Fruit fly (Drosophila melanogaster) whole organism, embryonic: ENCODE results near the gene CG14642.

Source experiments
- Awh ChIP-seq: fragments of 200-800 bp; sonication (Bioruptor generic); IDR thresholded peaks from 2 replicates; pipeline ENCODE4, ENCODE4 v1.3.6; 2022; ENCODE audit warnings: missing biosample characterization, missing genetic modification characterization
- Bdp1 ChIP-seq: fragments of 200-800 bp; sonication (Bioruptor generic); optimal IDR thresholded peaks from 3 replicates; lab custom pipeline; 2016; ENCODE audit warnings: missing biosample characterization, missing genetic modification characterization
- Bgb ChIP-seq: fragments of 200-800 bp; sonication (Bioruptor generic); IDR thresholded peaks from 2 replicates; pipeline ENCODE4 v1.3.6; 2022; ENCODE audit warnings: missing biosample characterization, missing genetic modification characterization; ENCODE audit not compliant: partially characterized antibody
- CG10565 ChIP-seq: fragments of 200-800 bp; sonication (Bioruptor generic); optimal IDR thresholded peaks from 3 replicates; lab custom pipeline; 2016; ENCODE audit warnings: missing biosample characterization, mild to moderate bottlenecking, missing genetic modification characterization
- CG11560 ChIP-seq: fragments of 200-800 bp; sonication (Bioruptor generic); IDR thresholded peaks from 3 replicates; pipeline ENCODE4 v1.3.6; 2022; ENCODE audit warnings: missing biosample characterization, missing genetic modification characterization
- CG12391 ChIP-seq: fragments of 200-800 bp; sonication (Bioruptor generic); optimal IDR thresholded peaks from 3 replicates; lab custom pipeline; 2018; ENCODE audit warnings: missing biosample characterization, mild to moderate bottlenecking, missing genetic modification characterization, moderate library complexity
- CG13624 ChIP-seq: fragments of 200-800 bp; sonication (Bioruptor generic); optimal IDR thresholded peaks from 2 replicates; lab custom pipeline; 2016; ENCODE audit warnings: missing biosample characterization, missing genetic modification characterization
- CG17568 ChIP-seq: fragments of 200-800 bp; sonication (Bioruptor generic); optimal IDR thresholded peaks from 2 replicates; lab custom pipeline; 2018; ENCODE audit warnings: missing biosample characterization, mild to moderate bottlenecking, missing genetic modification characterization, moderate library complexity
- CG2129 ChIP-seq: fragments of 200-800 bp; sonication (Bioruptor generic); IDR thresholded peaks from 2 replicates; pipeline ENCODE4 v1.3.6; 2022; ENCODE audit warnings: missing biosample characterization, missing genetic modification characterization; ENCODE audit not compliant: partially characterized antibody
- CG2875 ChIP-seq: fragments of 200-800 bp; sonication (Bioruptor generic); optimal IDR thresholded peaks from 2 replicates; lab custom pipeline; 2017; ENCODE audit warnings: missing biosample characterization, mild to moderate bottlenecking, missing genetic modification characterization, missing genetic modification reagents
- CG32767 ChIP-seq: fragments of 200-800 bp; sonication (Bioruptor generic); IDR thresholded peaks from 2 replicates; pipeline ENCODE4 v1.3.6; 2022; ENCODE audit warnings: missing biosample characterization, missing genetic modification characterization
- CG4328 ChIP-seq: fragments of 200-800 bp; sonication (Bioruptor generic); optimal IDR thresholded peaks from 3 replicates; lab custom pipeline; 2017; ENCODE audit warnings: missing biosample characterization, missing genetic modification reagents, missing genetic modification characterization
- CG4854 ChIP-seq: fragments of 200-800 bp; sonication (Bioruptor generic); optimal IDR thresholded peaks from 2 replicates; lab custom pipeline; 2016; ENCODE audit warnings: missing biosample characterization, missing genetic modification characterization, inconsistent platforms
- CG5180 ChIP-seq: fragments of 200-800 bp; sonication (Bioruptor generic); optimal IDR thresholded peaks from 3 replicates; lab custom pipeline; 2017; ENCODE audit warnings: missing biosample characterization, missing genetic modification characterization, mild to moderate bottlenecking, moderate library complexity, missing genetic modification reagents
- CG8290 ChIP-seq, 3 experiments: fragments of 200-800 bp; sonication (Bioruptor generic); optimal IDR thresholded peaks; 2 replicates each; lab custom pipeline; 2016 to 2019; ENCODE audit warnings: missing biosample characterization in 3 of 3, missing genetic modification characterization in 3 of 3, mild to moderate bottlenecking in 2 of 3, moderate library complexity in 1 of 3
- CG8388 ChIP-seq: fragments of 200-800 bp; sonication (Bioruptor generic); optimal IDR thresholded peaks from 2 replicates; lab custom pipeline; 2019; ENCODE audit warnings: missing biosample characterization, mild to moderate bottlenecking, missing genetic modification characterization, moderate library complexity
- CG8765 ChIP-seq: fragments of 200-800 bp; sonication (Bioruptor generic); IDR thresholded peaks from 2 replicates; pipeline ENCODE4 v1.3.6; 2022; ENCODE audit warnings: missing biosample characterization, missing genetic modification characterization
- CrebB ChIP-seq: fragments of 200-800 bp; sonication (Bioruptor generic); optimal IDR thresholded peaks from 3 replicates; lab custom pipeline; 2018; ENCODE audit warnings: missing biosample characterization, mild to moderate bottlenecking, missing genetic modification characterization
- Dbx ChIP-seq: fragments of 200-800 bp; sonication (Bioruptor generic); IDR thresholded peaks from 3 replicates; pipeline ENCODE4 v1.3.6; 2022; ENCODE audit warnings: missing biosample characterization, missing genetic modification characterization
- Dfd ChIP-seq, 2 experiments: fragments of >200 bp; optimal IDR thresholded peaks; 2 replicates each; lab custom pipeline; 2017; ENCODE audit warnings: missing biosample characterization in 2 of 2, missing genetic modification characterization in 2 of 2
- E2f1 ChIP-seq: fragments of 200-800 bp; sonication (Bioruptor generic); IDR thresholded peaks from 2 replicates; pipeline ENCODE4 v1.3.6; 2022; ENCODE audit warnings: missing biosample characterization, missing genetic modification characterization
- E2f2 ChIP-seq: fragments of 200-800 bp; sonication (Bioruptor generic); IDR thresholded peaks from 2 replicates; pipeline ENCODE4 v1.3.6; 2022; ENCODE audit warnings: missing biosample characterization, missing genetic modification characterization
- Hand ChIP-seq: fragments of 200-800 bp; sonication (Bioruptor generic); optimal IDR thresholded peaks from 2 replicates; lab custom pipeline; 2017; ENCODE audit warnings: mild to moderate bottlenecking, missing biosample characterization, missing genetic modification reagents, missing genetic modification characterization
- Meics ChIP-seq: fragments of 200-800 bp; sonication (Bioruptor generic); optimal IDR thresholded peaks from 2 replicates; lab custom pipeline; 2017; ENCODE audit warnings: missing biosample characterization, mild to moderate bottlenecking, missing genetic modification characterization
- Nf-YC ChIP-seq: fragments of 200-800 bp; optimal IDR thresholded peaks from 3 replicates; lab custom pipeline; 2019; ENCODE audit warnings: missing biosample characterization, mild to moderate bottlenecking, missing genetic modification characterization, moderate library complexity
- Pdp1 ChIP-seq, 2 experiments: fragments of 200-800 bp; sonication (Bioruptor generic); optimal IDR thresholded peaks; 3 replicates each; lab custom pipeline; 2016; ENCODE audit warnings: missing biosample characterization in 2 of 2, missing genetic modification characterization in 2 of 2, mild to moderate bottlenecking in 1 of 2, moderate library complexity in 1 of 2
- Six4 ChIP-seq: fragments of 200-800 bp; sonication (Bioruptor generic); optimal IDR thresholded peaks from 2 replicates; lab custom pipeline; 2016; ENCODE audit warnings: missing biosample characterization, missing genetic modification characterization
- Sox100B ChIP-seq: fragments of 200-800 bp; sonication (Bioruptor generic); optimal IDR thresholded peaks from 3 replicates; lab custom pipeline; 2018; ENCODE audit warnings: missing biosample characterization, mild to moderate bottlenecking, missing genetic modification characterization
- Sry-δ ChIP-seq: fragments of 200-800 bp; sonication (Bioruptor generic); optimal IDR thresholded peaks from 2 replicates; lab custom pipeline; 2016; ENCODE audit warnings: missing biosample characterization, missing genetic modification characterization
- Taf1 ChIP-seq: fragments of 200-800 bp; sonication (Bioruptor generic); IDR thresholded peaks from 2 replicates; pipeline ENCODE4 v1.3.6; 2022; ENCODE audit warnings: missing biosample characterization, missing genetic modification characterization
- dpn ChIP-seq, 2 experiments: fragments of 200-800 bp; sonication (Bioruptor generic); optimal IDR thresholded peaks; 3 replicates each; lab custom pipeline; 2016; ENCODE audit warnings: missing biosample characterization in 2 of 2, missing genetic modification characterization in 2 of 2
- fd64A ChIP-seq: fragments of 200-800 bp; sonication (Bioruptor generic); optimal IDR thresholded peaks from 3 replicates; lab custom pipeline; 2018; ENCODE audit warnings: missing biosample characterization, mild to moderate bottlenecking, missing genetic modification characterization
- gcm2 ChIP-seq: fragments of 200-800 bp; sonication (Bioruptor generic); optimal IDR thresholded peaks from 2 replicates; lab custom pipeline; 2016; ENCODE audit warnings: missing biosample characterization, missing genetic modification characterization
- gem ChIP-seq: fragments of 200-800 bp; sonication (Bioruptor generic); optimal IDR thresholded peaks from 2 replicates; lab custom pipeline; 2019; ENCODE audit warnings: missing biosample characterization, mild to moderate bottlenecking, missing genetic modification characterization, moderate library complexity
- grn ChIP-seq: fragments of 200-800 bp; sonication (Bioruptor generic); optimal IDR thresholded peaks from 3 replicates; lab custom pipeline; 2017; ENCODE audit warnings: missing biosample characterization, missing genetic modification characterization
- hth ChIP-seq: fragments of >200 bp; optimal IDR thresholded peaks from 2 replicates; lab custom pipeline; 2017; ENCODE audit warnings: inconsistent platforms
- inv ChIP-seq: fragments of 200-800 bp; sonication (Bioruptor generic); IDR thresholded peaks from 2 replicates; pipeline ENCODE4 v1.3.6; 2022; ENCODE audit warnings: missing biosample characterization, missing genetic modification characterization; ENCODE audit not compliant: partially characterized antibody
- kni ChIP-seq: fragments of 200-800 bp; sonication (Bioruptor generic); optimal IDR thresholded peaks from 3 replicates; lab custom pipeline; 2017; ENCODE audit warnings: mild to moderate bottlenecking, missing biosample characterization, missing genetic modification reagents, missing genetic modification characterization
- p53 ChIP-seq: fragments of 200-800 bp; sonication (Bioruptor generic); optimal IDR thresholded peaks from 2 replicates; lab custom pipeline; 2016; ENCODE audit warnings: missing biosample characterization, missing genetic modification characterization
- pfk ChIP-seq: fragments of 200-800 bp; sonication (Bioruptor generic); optimal IDR thresholded peaks from 2 replicates; lab custom pipeline; 2018; ENCODE audit warnings: missing biosample characterization, mild to moderate bottlenecking, missing genetic modification characterization, moderate library complexity
- salm ChIP-seq: fragments of 200-800 bp; sonication (Bioruptor generic); optimal IDR thresholded peaks from 2 replicates; lab custom pipeline; 2018; ENCODE audit warnings: missing biosample characterization, mild to moderate bottlenecking, missing genetic modification characterization
- sens ChIP-seq: fragments of 200-800 bp; sonication (Bioruptor generic); peaks from one replicate; lab custom pipeline; 2016; ENCODE audit warnings: missing biosample characterization, missing genetic modification characterization
- sim ChIP-seq: fragments of 200-800 bp; sonication (Bioruptor generic); IDR thresholded peaks from 2 replicates; pipeline ENCODE4 v1.3.6; 2022; ENCODE audit warnings: missing biosample characterization, missing genetic modification characterization
- so ChIP-seq: fragments of 200-800 bp; sonication (Bioruptor generic); IDR thresholded peaks from 3 replicates; pipeline ENCODE4 v1.3.6; 2022; ENCODE audit warnings: missing biosample characterization, missing genetic modification characterization
- sob ChIP-seq: fragments of 200-800 bp; sonication (Bioruptor generic); IDR thresholded peaks from 2 replicates; pipeline ENCODE4 v1.3.6; 2022; ENCODE audit warnings: missing biosample characterization, missing genetic modification characterization
- stwl ChIP-seq: fragments of 200-800 bp; sonication (Bioruptor generic); optimal IDR thresholded peaks from 3 replicates; lab custom pipeline; 2018; ENCODE audit warnings: missing biosample characterization, mild to moderate bottlenecking, missing genetic modification characterization, moderate library complexity
- toy ChIP-seq: fragments of 200-800 bp; sonication (Bioruptor generic); IDR thresholded peaks from 2 replicates; pipeline ENCODE4 v1.3.6; 2022; ENCODE audit warnings: missing biosample characterization, missing genetic modification characterization
- twi ChIP-seq: fragments of 200-800 bp; optimal IDR thresholded peaks from 2 replicates; lab custom pipeline; 2019; ENCODE audit warnings: missing biosample characterization, mild to moderate bottlenecking, missing genetic modification characterization, moderate library complexity
- tx ChIP-seq: fragments of 200-800 bp; sonication (Bioruptor generic); optimal IDR thresholded peaks from 2 replicates; lab custom pipeline; 2016; ENCODE audit warnings: missing biosample characterization, missing genetic modification characterization
- zfh2 ChIP-seq: fragments of 200-800 bp; sonication (Bioruptor generic); optimal IDR thresholded peaks from 2 replicates; lab custom pipeline; 2016; ENCODE audit warnings: missing biosample characterization, missing genetic modification characterization

CG14642 gene

DNA sequence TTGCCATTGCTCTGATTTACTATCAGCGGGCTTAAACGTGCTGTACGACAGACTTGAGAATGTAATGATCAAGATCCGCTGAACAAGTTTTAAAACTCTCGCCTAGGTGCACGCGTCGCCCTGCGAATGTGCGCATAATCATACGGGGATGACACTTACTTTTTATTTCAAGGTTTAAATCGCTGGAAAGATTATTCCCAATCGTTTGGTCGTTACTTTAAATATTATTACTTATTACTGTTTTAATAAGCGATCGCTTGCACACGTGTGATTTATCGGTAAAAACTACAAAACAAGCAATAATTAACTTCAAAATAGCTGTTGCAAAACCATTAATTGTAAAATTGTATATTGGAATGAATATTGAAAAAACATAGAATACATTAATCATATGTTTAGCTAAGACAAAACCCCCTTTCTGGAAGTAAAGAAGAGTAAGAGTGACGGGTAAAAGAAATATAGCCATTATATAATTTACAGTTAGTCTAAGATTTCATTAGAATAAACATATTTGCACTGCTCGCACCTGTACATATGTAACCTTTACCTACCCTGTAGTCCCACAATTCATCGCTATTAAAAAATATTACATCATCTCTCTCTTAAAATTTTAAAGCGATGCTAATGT lies 13.3 kb downstream of the CG14642 start, which contains the start of gene DhpD (continued):
- TF ChIP-seq inv: peak; percentile 91
- TF ChIP-seq CG4854 (GFP tag; lab: Kevin White, UChicago): peak; percentile 39
- peak; percentile 30 for TF ChIP-seq gcm2 (GFP tag; lab: Kevin White, UChicago)
- TF ChIP-seq CG12391 (tag; lab: Kevin White, UChicago): peak; percentile 65
- TF ChIP-seq Dfd (GFP tag; optimal IDR thresholded peaks at IDR 0.05; lab: Kevin White, UChicago): no peak
- TF ChIP-seq fd64A (GFP tag; lab: Kevin White, UChicago): no peak
- no peak for TF ChIP-seq CG2875 (GFP tag; lab: Kevin White, UChicago)
- no peak for TF ChIP-seq CG10565 (GFP tag; lab: Kevin White, UChicago)
- no peak for TF ChIP-seq Bdp1 (GFP tag; lab: Kevin White, UChicago)
- no peak for TF ChIP-seq kni
- peak; percentile 100 for TF ChIP-seq Bgb
- peak; percentile 51 for TF ChIP-seq CG13624
- peak; percentile 55 to 64 for TF ChIP-seq dpn (GFP tag; optimal IDR thresholded peaks at IDR 0.05; lab: Kevin White, UChicago)
- TF ChIP-seq Dbx (GFP tag; lab: Robert Waterston, UW): peak; percentile 87
- no peak for TF ChIP-seq gem (tag; lab: Kevin White, UChicago)
- TF ChIP-seq pfk (GFP tag; lab: Kevin White, UChicago): peak; percentile 42
- TF ChIP-seq Meics (GFP tag; lab: Kevin White, UChicago): peak; percentile 75
- TF ChIP-seq CG32767: no peak
- TF ChIP-seq CrebB (tag; lab: Kevin White, UChicago): no peak
- TF ChIP-seq sens (GFP tag; lab: Kevin White, UChicago): peak; percentile 87
- TF ChIP-seq CG4328 (GFP tag; lab: Kevin White, UChicago): peak; percentile 66
- peak; percentile 61 for TF ChIP-seq Nf-YC (tag; lab: Kevin White, UChicago)
- 0 out of 2 replicates have a peak, but pooled peaks have one; percentile 35 for TF ChIP-seq CG8765
- TF ChIP-seq Awh (GFP tag; lab: Robert Waterston, UW): peak; percentile 48
- no peak for TF ChIP-seq Sry-δ (GFP tag; lab: Kevin White, UChicago)
- TF ChIP-seq Hand (GFP tag; lab: Kevin White, UChicago): no peak
- no peak for TF ChIP-seq CG5180 (GFP tag; lab: Kevin White, UChicago)
- peak; percentile 43 for TF ChIP-seq CG8388
- peak; percentile 69; the same call in 1 of the 2 replicates for TF ChIP-seq E2f1 (GFP tag; lab: Robert Waterston, UW)
- TF ChIP-seq p53 (GFP tag; lab: Kevin White, UChicago): no peak
- peak; percentile 27 for TF ChIP-seq Six4 (GFP tag; lab: Kevin White, UChicago)
- peak; percentile 56; the same call in 1 of the 3 replicates for TF ChIP-seq CG11560
- TF ChIP-seq CG17568 (GFP tag; lab: Kevin White, UChicago): no peak
- no peak for TF ChIP-seq CG2129 (GFP tag; lab: Robert Waterston, UW)
- TF ChIP-seq Sox100B (GFP tag; lab: Kevin White, UChicago): no peak
- peak; percentile 15 for TF ChIP-seq stwl
- no peak for TF ChIP-seq salm (tag; lab: Kevin White, UChicago)
- no peak for TF ChIP-seq sim (GFP tag; lab: Robert Waterston, UW)
- TF ChIP-seq zfh2: peak; percentile 74
- peak; percentile 76 for TF ChIP-seq sob
- no peak for TF ChIP-seq CG8290 (GFP tag; optimal IDR thresholded peaks at IDR 0.05; lab: Kevin White, UChicago)
- peak in 1 of 2 experiments; percentile 83 for TF ChIP-seq CG8290 (tag; optimal IDR thresholded peaks at IDR 0.05; lab: Kevin White, UChicago)
- TF ChIP-seq tx (GFP tag; lab: Kevin White, UChicago): no peak
- TF ChIP-seq twi (tag; lab: Kevin White, UChicago): peak; percentile 2
- peak; percentile 72 for TF ChIP-seq E2f2
- peak; percentile 39 to 93 for TF ChIP-seq Pdp1 (GFP tag; optimal IDR thresholded peaks at IDR 0.05; lab: Kevin White, UChicago)
- no peak for TF ChIP-seq toy (GFP tag; lab: Robert Waterston, UW)
- peak; percentile 29 for TF ChIP-seq grn (GFP tag; lab: Kevin White, UChicago)
- 0 out of 2 replicates have a peak, but pooled peaks have one; percentile 56 for TF ChIP-seq Taf1
- no peak for TF ChIP-seq hth (lab: Kevin White, UChicago)
- no peak for TF ChIP-seq so (GFP tag; lab: Robert Waterston, UW)
